Worm (Caenorhabditis elegans): ENCODE data around the gene cnc-1.
A peak's percentile ranks its signal among the peaks of the same experiment; 100 is the strongest.

cnc-1 gene

ce11 chrV:1471078-1471969 lies 27.2 kb upstream of the cnc-1 start (continued):
- TF ChIP-seq unc-62 (GFP tag; optimal IDR thresholded peaks at IDR 0.05) (no peak), lir-3 (tag; optimal IDR thresholded peaks at IDR 0.05; ENCODE audit: poor library complexity) (no peak), blmp-1 (tag; optimal IDR thresholded peaks at IDR 0.05) (peak; percentile 61), nhr-84 (tag; optimal IDR thresholded peaks at IDR 0.05) (no peak), skn-1 (tag; optimal IDR thresholded peaks at IDR 0.05) (peak; percentile 85), nhr-47 (tag; optimal IDR thresholded peaks at IDR 0.05) (peak; percentile 83), aly-2 (tag; optimal IDR thresholded peaks at IDR 0.05) (peak; percentile 50), isw-1 (GFP tag; IDR thresholded peaks at IDR 0.05) (peak; percentile 64), nhr-11 (tag; optimal IDR thresholded peaks at IDR 0.05) (no peak), unc-86 (tag; optimal IDR thresholded peaks at IDR 0.05) (peak; percentile 57), dsc-1 (tag; optimal IDR thresholded peaks at IDR 0.05) (peak; percentile 69), nhr-20 (tag; optimal IDR thresholded peaks at IDR 0.05) (peak; percentile 76), pqm-1 (tag; optimal IDR thresholded peaks at IDR 0.05) (no peak), nhr-71 (tag; optimal IDR thresholded peaks at IDR 0.05) (peak; percentile 80), nhr-19 (GFP tag; conservative IDR thresholded peaks at IDR 0.05) (peak; percentile 60), unc-30 (tag; optimal IDR thresholded peaks at IDR 0.05) (peak; percentile 50), fkh-8 (tag; optimal IDR thresholded peaks at IDR 0.05) (peak; percentile 82), lin-35 (GFP tag; optimal IDR thresholded peaks at IDR 0.05) (peak; percentile 94 to 95), ceh-88 (GFP tag; IDR thresholded peaks at IDR 0.05) (peak; percentile 43; the same call in 1 of the 2 replicates), snpc-4 (tag; optimal IDR thresholded peaks at IDR 0.05) (no peak), ama-1 (optimal IDR thresholded peaks at IDR 0.05) (no peak), C34B4.2 (tag; optimal IDR thresholded peaks at IDR 0.05) (no peak), xbp-1 (tag; optimal IDR thresholded peaks at IDR 0.05) (peak; percentile 60), egl-27 (tag; optimal IDR thresholded peaks at IDR 0.05) (no peak), vab-15 (tag; optimal IDR thresholded peaks at IDR 0.05) (no peak), ets-5 (GFP tag; IDR thresholded peaks at IDR 0.05) (no peak), lsy-2 (tag; optimal IDR thresholded peaks at IDR 0.05) (peak; percentile 80 to 90), nhr-90 (tag; optimal IDR thresholded peaks at IDR 0.05; ENCODE audit: poor library complexity) (peak; percentile 42), grh-1 (GFP tag; IDR thresholded peaks at IDR 0.05) (no peak), jun-1 (tag; optimal IDR thresholded peaks at IDR 0.05) (peak; percentile 46), pax-3 (tag; optimal IDR thresholded peaks at IDR 0.05) (no peak), snu-23 (GFP tag; optimal IDR thresholded peaks at IDR 0.05) (peak; percentile 79), elt-2 (tag; optimal IDR thresholded peaks at IDR 0.05) (no peak), ceh-8 (GFP tag; optimal IDR thresholded peaks at IDR 0.05) (peak; percentile 18), nhr-28 (tag; optimal IDR thresholded peaks at IDR 0.05) (no peak), tbx-2 (tag; optimal IDR thresholded peaks at IDR 0.05) (peak; percentile 69), swsn-7 (tag; optimal IDR thresholded peaks at IDR 0.05) (peak; percentile 71), sup-37 (GFP tag; optimal IDR thresholded peaks at IDR 0.05) (peak; percentile 23), lin-14 (GFP tag; optimal IDR thresholded peaks at IDR 0.05) (peak; percentile 89), dpl-1 (GFP tag; optimal IDR thresholded peaks at IDR 0.05) (peak; percentile 89 to 94 (median 91)), ztf-11 (tag; optimal IDR thresholded peaks at IDR 0.05) (peak in 1 of 2 experiments; percentile 20), egl-13 (tag; optimal IDR thresholded peaks at IDR 0.05) (peak; percentile 42), sox-4 (tag; optimal IDR thresholded peaks at IDR 0.05) (no peak), zip-4 (GFP tag; optimal IDR thresholded peaks at IDR 0.05) (peak; percentile 21), fkh-10 (GFP tag; optimal IDR thresholded peaks at IDR 0.05) (peak; percentile 31), efl-3 (GFP tag; optimal IDR thresholded peaks at IDR 0.05) (no peak), lin-39 (tag; optimal IDR thresholded peaks at IDR 0.05) (peak; percentile 12), ceh-63 (GFP tag; optimal IDR thresholded peaks at IDR 0.05) (no peak), zag-1 (tag; optimal IDR thresholded peaks at IDR 0.05) (peak; percentile 22), ztf-4 (tag; optimal IDR thresholded peaks at IDR 0.05) (no peak), nhr-12 (tag; optimal IDR thresholded peaks at IDR 0.05) (no peak)

All from whole organism, L1 larva.